Fruit fly (Drosophila melanogaster) whole organism, adult: Measurements from ENCODE around the gene Hmgcr.

Experiments used
- CG11617 ChIP-seq: fragments of 200-800 bp; sonication (Bioruptor generic); optimal IDR thresholded peaks from 2 replicates; lab custom pipeline; 2017; ENCODE audit warnings: mild to moderate bottlenecking, missing biosample characterization, missing genetic modification reagents, missing genetic modification characterization
- CG12768 ChIP-seq: fragments of 200-800 bp; sonication (Bioruptor generic); optimal IDR thresholded peaks from 2 replicates; lab custom pipeline; 2017; ENCODE audit warnings: missing biosample characterization, missing genetic modification characterization, mild to moderate bottlenecking, moderate library complexity, missing genetic modification reagents
- CG14711 ChIP-seq: fragments of 200-800 bp; sonication (Bioruptor generic); optimal IDR thresholded peaks from 2 replicates; lab custom pipeline; 2018; ENCODE audit warnings: missing biosample characterization, mild to moderate bottlenecking, missing genetic modification characterization, moderate library complexity
- CG1620 ChIP-seq: fragments of 200-800 bp; sonication (Bioruptor generic); optimal IDR thresholded peaks from 2 replicates; lab custom pipeline; 2016; ENCODE audit warnings: missing biosample characterization, missing genetic modification characterization
- CG33017 ChIP-seq: fragments of 200-800 bp; sonication (Bioruptor generic); optimal IDR thresholded peaks from 2 replicates; lab custom pipeline; 2018; ENCODE audit warnings: missing biosample characterization, mild to moderate bottlenecking, missing genetic modification characterization, moderate library complexity
- CG5204 ChIP-seq: fragments of 200-800 bp; sonication (Bioruptor generic); optimal IDR thresholded peaks from 2 replicates; lab custom pipeline; 2016; ENCODE audit warnings: missing biosample characterization, missing genetic modification characterization
- CG7045 ChIP-seq: fragments of 200-800 bp; sonication (Bioruptor generic); optimal IDR thresholded peaks from 2 replicates; lab custom pipeline; 2017; ENCODE audit warnings: missing biosample characterization, mild to moderate bottlenecking, missing genetic modification characterization
- CG7101 ChIP-seq: fragments of 200-800 bp; sonication (Bioruptor generic); optimal IDR thresholded peaks from 2 replicates; lab custom pipeline; 2018; ENCODE audit warnings: missing biosample characterization, mild to moderate bottlenecking, missing genetic modification characterization, moderate library complexity
- Clk ChIP-seq: fragments of 200-800 bp; sonication (Bioruptor generic); optimal IDR thresholded peaks from 2 replicates; lab custom pipeline; 2017; ENCODE audit warnings: missing biosample characterization, missing genetic modification characterization
- Crg-1 ChIP-seq: fragments of 200-800 bp; sonication (Bioruptor generic); optimal IDR thresholded peaks from 2 replicates; lab custom pipeline; 2016; ENCODE audit warnings: missing biosample characterization, missing genetic modification characterization
- Hr96 ChIP-seq: fragments of 200-800 bp; sonication (Bioruptor generic); optimal IDR thresholded peaks from 2 replicates; lab custom pipeline; 2016; ENCODE audit warnings: missing biosample characterization, missing genetic modification characterization
- Mnt ChIP-seq: fragments of 200-800 bp; sonication (Bioruptor generic); optimal IDR thresholded peaks from 2 replicates; lab custom pipeline; 2016; ENCODE audit warnings: missing biosample characterization, mild to moderate bottlenecking, missing genetic modification characterization
- bab1 ChIP-seq: fragments of 200-800 bp; sonication (Bioruptor generic); optimal IDR thresholded peaks from 3 replicates; lab custom pipeline; 2019; ENCODE audit warnings: missing biosample characterization, mild to moderate bottlenecking, missing genetic modification characterization, moderate library complexity
- cic ChIP-seq: fragments of 200-800 bp; sonication (Bioruptor generic); optimal IDR thresholded peaks from 2 replicates; lab custom pipeline; 2017; ENCODE audit warnings: missing biosample characterization, mild to moderate bottlenecking, missing genetic modification characterization, moderate library complexity
- cnc ChIP-seq, 2 experiments: fragments of >200 bp; optimal IDR thresholded peaks; 2 replicates each; lab custom pipeline; 2017
- kay ChIP-seq: fragments of 200-800 bp; sonication (Bioruptor generic); peaks from one replicate; lab custom pipeline; 2016; ENCODE audit warnings: missing biosample characterization, missing genetic modification characterization, borderline replicate concordance
- ovo ChIP-seq: fragments of 200-800 bp; sonication (Bioruptor generic); optimal IDR thresholded peaks from 2 replicates; lab custom pipeline; 2016; ENCODE audit warnings: missing biosample characterization, missing genetic modification characterization
- pad ChIP-seq: fragments of 200-800 bp; sonication (Bioruptor generic); optimal IDR thresholded peaks from 3 replicates; lab custom pipeline; 2017; ENCODE audit warnings: missing biosample characterization, missing genetic modification characterization, mild to moderate bottlenecking, moderate library complexity, missing genetic modification reagents
- tj ChIP-seq: fragments of 200-800 bp; sonication (Bioruptor generic); optimal IDR thresholded peaks from 3 replicates; lab custom pipeline; 2017; ENCODE audit warnings: missing biosample characterization, mild to moderate bottlenecking, missing genetic modification characterization, moderate library complexity
- toe ChIP-seq: fragments of 200-800 bp; sonication (Bioruptor generic); optimal IDR thresholded peaks from 2 replicates; lab custom pipeline; 2016; ENCODE audit warnings: missing biosample characterization, missing genetic modification characterization

The Hmgcr gene

dm6 chr3R:23700304-23700767 is 32.8 kb upstream of the Hmgcr start, which contains the start of the genes CG31468 and Gba1a:
Gene CG31468 (minus strand): TSS chr3R:23700354.
Gene Gba1a (plus strand): TSS chr3R:23700621.
- TF ChIP-seq cnc (optimal IDR thresholded peaks at IDR 0.05; lab: Kevin White, UChicago): no peak
- no peak for TF ChIP-seq Hr96
- no peak for TF ChIP-seq kay (GFP tag; lab: Kevin White, UChicago)
- no peak for TF ChIP-seq tj (GFP tag; lab: Kevin White, UChicago)
- no peak for TF ChIP-seq toe (GFP tag; lab: Kevin White, UChicago)
- no peak for TF ChIP-seq CG33017
- no peak for TF ChIP-seq cic (GFP tag; lab: Kevin White, UChicago)
- no peak for TF ChIP-seq CG7101
- TF ChIP-seq CG14711 (tag; lab: Kevin White, UChicago): no peak
- no peak for TF ChIP-seq Mnt (GFP tag; lab: Kevin White, UChicago)
- no peak for TF ChIP-seq bab1
- no peak for TF ChIP-seq ovo (GFP tag; lab: Kevin White, UChicago)
- TF ChIP-seq CG1620 (GFP tag; lab: Kevin White, UChicago): no peak
- no peak for TF ChIP-seq pad (GFP tag; lab: Kevin White, UChicago)
- TF ChIP-seq CG12768: no peak
- TF ChIP-seq Crg-1: no peak
- no peak for TF ChIP-seq Clk (GFP tag; lab: Kevin White, UChicago)
- TF ChIP-seq CG11617 (GFP tag; lab: Kevin White, UChicago): no peak

dm6 chr3R:23702461-23702860 is 30.7 kb upstream of the Hmgcr start, which contains the start of gene Qsox4:
Gene Qsox4 (plus strand): TSS chr3R:23702761.
- TF ChIP-seq cic (GFP tag; lab: Kevin White, UChicago) (no peak), CG33017 (no peak), pad (GFP tag; lab: Kevin White, UChicago) (no peak), CG7101 (no peak), tj (GFP tag; lab: Kevin White, UChicago) (no peak), Clk (GFP tag; lab: Kevin White, UChicago) (no peak), bab1 (no peak)

dm6 chr3R:23704383-23705033 is 28.6 kb upstream of the Hmgcr start, which contains the start of gene Gba1b:
Gene Gba1b (plus strand): TSS chr3R:23704804.
- TF ChIP-seq CG14711 (tag; lab: Kevin White, UChicago): no peak
- TF ChIP-seq CG1620 (GFP tag; lab: Kevin White, UChicago): no peak
- no peak for TF ChIP-seq Crg-1
- TF ChIP-seq bab1: no peak
- TF ChIP-seq CG7101: no peak
- no peak for TF ChIP-seq Clk (GFP tag; lab: Kevin White, UChicago)
- TF ChIP-seq CG11617 (GFP tag; lab: Kevin White, UChicago): no peak
- no peak for TF ChIP-seq cic (GFP tag; lab: Kevin White, UChicago)
- TF ChIP-seq pad (GFP tag; lab: Kevin White, UChicago): no peak
- TF ChIP-seq Mnt (GFP tag; lab: Kevin White, UChicago): no peak
- TF ChIP-seq toe (GFP tag; lab: Kevin White, UChicago): no peak
- TF ChIP-seq CG33017: no peak
- TF ChIP-seq kay (GFP tag; lab: Kevin White, UChicago): no peak
- no peak for TF ChIP-seq CG7045
- TF ChIP-seq ovo (GFP tag; lab: Kevin White, UChicago): no peak
- TF ChIP-seq cnc (optimal IDR thresholded peaks at IDR 0.05; lab: Kevin White, UChicago): no peak
- no peak for TF ChIP-seq Hr96
- no peak for TF ChIP-seq CG5204 (GFP tag; lab: Kevin White, UChicago)
- TF ChIP-seq tj (GFP tag; lab: Kevin White, UChicago): no peak
- TF ChIP-seq CG12768: no peak

dm6 chr3R:23709508-23710208 is 23.5 kb upstream of the Hmgcr start, which contains the start of gene CG10301:
Gene CG10301 (plus strand): TSS chr3R:23710158.
- TF ChIP-seq CG7101 (no peak), cic (GFP tag; lab: Kevin White, UChicago) (no peak), kay (GFP tag; lab: Kevin White, UChicago) (no peak), bab1 (no peak), CG1620 (GFP tag; lab: Kevin White, UChicago) (no peak), Crg-1 (no peak), CG11617 (GFP tag; lab: Kevin White, UChicago) (no peak), CG7045 (no peak), CG5204 (GFP tag; lab: Kevin White, UChicago) (no peak), cnc (optimal IDR thresholded peaks at IDR 0.05; lab: Kevin White, UChicago) (no peak), CG33017 (no peak), pad (GFP tag; lab: Kevin White, UChicago) (no peak), toe (GFP tag; lab: Kevin White, UChicago) (no peak), Clk (GFP tag; lab: Kevin White, UChicago) (no peak), ovo (GFP tag; lab: Kevin White, UChicago) (no peak), CG14711 (tag; lab: Kevin White, UChicago) (no peak)

- TF ChIP-seq CG12768: peak; percentile 7
- TF ChIP-seq pad (GFP tag; lab: Kevin White, UChicago): no peak
- no peak for TF ChIP-seq bab1
- TF ChIP-seq cic (GFP tag; lab: Kevin White, UChicago): peak; percentile 53
Measured at dm6 chr3R:23711195-23711594, 21.9 kb upstream of the Hmgcr start, which contains the start of gene CG10300. Gene CG10300 (plus strand): TSS chr3R:23711527.

dm6 chr3R:23713901-23714300 is 19.2 kb upstream of the Hmgcr start:
- TF ChIP-seq CG33017 (no peak), tj (GFP tag; lab: Kevin White, UChicago) (peak; percentile 11), CG14711 (tag; lab: Kevin White, UChicago) (peak; percentile 22), CG7101 (no peak), toe (GFP tag; lab: Kevin White, UChicago) (no peak), CG5204 (GFP tag; lab: Kevin White, UChicago) (no peak), cic (GFP tag; lab: Kevin White, UChicago) (no peak), Clk (GFP tag; lab: Kevin White, UChicago) (no peak), CG11617 (GFP tag; lab: Kevin White, UChicago) (no peak), bab1 (peak; percentile 4), ovo (GFP tag; lab: Kevin White, UChicago) (no peak), cnc (optimal IDR thresholded peaks at IDR 0.05; lab: Kevin White, UChicago) (no peak), Mnt (GFP tag; lab: Kevin White, UChicago) (no peak)
